1 fruit fly cellular context compared by ENCODE assay signal in genomic region chr3R:6397611-6398092, dm6.
TF ChIP-seq lines count a peak whose summit lies in the region.

No protein-coding gene starts in this region.

TF ChIP-seq in whole organism, embryonic, 481 proteins besides CTCF, POLR2A, EP300 and RAD21 (continued from another document):
- no peak for TF ChIP-seq CG14441 (GFP tag; IDR thresholded peaks at IDR 0.05; lab: Robert Waterston, UW)
- no peak for TF ChIP-seq onecut (GFP tag; IDR thresholded peaks at IDR 0.05; lab: Robert Waterston, UW)
- TF ChIP-seq CG10209 (GFP tag; optimal IDR thresholded peaks at IDR 0.05; lab: Kevin White, UChicago) = no peak
- no peak for TF ChIP-seq Hr3 (GFP tag; optimal IDR thresholded peaks at IDR 0.05; lab: Kevin White, UChicago)
- TF ChIP-seq chm (GFP tag; IDR thresholded peaks at IDR 0.05; lab: Robert Waterston, UW) = no peak
- TF ChIP-seq Awh (GFP tag; IDR thresholded peaks at IDR 0.05; lab: Robert Waterston, UW) = peak; percentile 37; the same call in 1 of the 2 replicates
- TF ChIP-seq Lhr (GFP tag; optimal IDR thresholded peaks at IDR 0.05; lab: Kevin White, UChicago) = no peak
- TF ChIP-seq CG14050 (GFP tag; IDR thresholded peaks at IDR 0.05; lab: Robert Waterston, UW) = no peak
- TF ChIP-seq unpg (GFP tag; optimal IDR thresholded peaks at IDR 0.05; lab: Kevin White, UChicago) = no peak
- no peak for TF ChIP-seq H2.0 (GFP tag; IDR thresholded peaks at IDR 0.05; lab: Robert Waterston, UW)
- TF ChIP-seq br (optimal IDR thresholded peaks at IDR 0.05; lab: Kevin White, UChicago) = no peak
- TF ChIP-seq Ptx1 (GFP tag; IDR thresholded peaks at IDR 0.05; lab: Robert Waterston, UW) = no peak; the same call in 1 of the 2 replicates
- TF ChIP-seq Opbp (GFP tag; IDR thresholded peaks at IDR 0.05; lab: Robert Waterston, UW; ENCODE audit: partially characterized antibody) = 0 out of 3 replicates have a peak, but pooled peaks have one; percentile 30
- TF ChIP-seq sob (GFP tag; IDR thresholded peaks at IDR 0.05; lab: Robert Waterston, UW) = no peak
- TF ChIP-seq Doc3 (GFP tag; IDR thresholded peaks at IDR 0.05; lab: Robert Waterston, UW; ENCODE audit: partially characterized antibody) = no peak
- TF ChIP-seq CG6254 (GFP tag; optimal IDR thresholded peaks at IDR 0.05; lab: Kevin White, UChicago) = no peak
- TF ChIP-seq HmgD (GFP tag; optimal IDR thresholded peaks at IDR 0.05; lab: Kevin White, UChicago) = no peak
- peak; percentile 15 for TF ChIP-seq CG13775 (GFP tag; optimal IDR thresholded peaks at IDR 0.05; lab: Kevin White, UChicago)
- no peak for TF ChIP-seq chif (GFP tag; optimal IDR thresholded peaks at IDR 0.05; lab: Kevin White, UChicago)
- no peak for TF ChIP-seq ac (GFP tag; optimal IDR thresholded peaks at IDR 0.05; lab: Kevin White, UChicago)
- no peak for TF ChIP-seq Antp (GFP tag; optimal IDR thresholded peaks at IDR 0.05; lab: Kevin White, UChicago)
- TF ChIP-seq dmrt99B (tag; optimal IDR thresholded peaks at IDR 0.05; lab: Kevin White, UChicago) = peak; percentile 56
- TF ChIP-seq ara (GFP tag; IDR thresholded peaks at IDR 0.05; lab: Robert Waterston, UW) = no peak
- no peak for TF ChIP-seq CG12236 (GFP tag; optimal IDR thresholded peaks at IDR 0.05; lab: Kevin White, UChicago)
- no peak for TF ChIP-seq CG7928 (GFP tag; optimal IDR thresholded peaks at IDR 0.05; lab: Kevin White, UChicago)
- no peak for TF ChIP-seq pb (GFP tag; optimal IDR thresholded peaks at IDR 0.05; lab: Kevin White, UChicago)
- 0 out of 3 replicates have a peak, but pooled peaks have one; percentile 52 for TF ChIP-seq dysf (GFP tag; IDR thresholded peaks at IDR 0.05; lab: Robert Waterston, UW)
- TF ChIP-seq CG31441 (GFP tag; IDR thresholded peaks at IDR 0.05; lab: Robert Waterston, UW) = peak; percentile 18; the same call in 1 of the 2 replicates
- peak in 1 of 2 experiments; percentile 48 for TF ChIP-seq Hr51 (GFP tag; optimal IDR thresholded peaks at IDR 0.05; lab: Kevin White, UChicago)
- peak; percentile 34 for TF ChIP-seq NfI (GFP tag; optimal IDR thresholded peaks at IDR 0.05; lab: Kevin White, UChicago)
- TF ChIP-seq CG13894 (tag; optimal IDR thresholded peaks at IDR 0.05; lab: Kevin White, UChicago) = no peak
- TF ChIP-seq Sox100B (GFP tag; optimal IDR thresholded peaks at IDR 0.05; lab: Kevin White, UChicago) = peak; percentile 20
- no peak for TF ChIP-seq CG1529 (GFP tag; optimal IDR thresholded peaks at IDR 0.05; lab: Kevin White, UChicago)
- no peak for TF ChIP-seq prd (optimal IDR thresholded peaks at IDR 0.05; lab: Kevin White, UChicago)
- no peak for TF ChIP-seq prd (GFP tag; IDR thresholded peaks at IDR 0.05; lab: Robert Waterston, UW)
- peak; percentile 36 for TF ChIP-seq Dek (tag; optimal IDR thresholded peaks at IDR 0.05; lab: Kevin White, UChicago)
- no peak for TF ChIP-seq CG4617 (GFP tag; optimal IDR thresholded peaks at IDR 0.05; lab: Kevin White, UChicago; ENCODE audit: borderline replicate concordance)
- TF ChIP-seq wek (GFP tag; optimal IDR thresholded peaks at IDR 0.05; lab: Kevin White, UChicago) = no peak
- TF ChIP-seq CG13123 (GFP tag; optimal IDR thresholded peaks at IDR 0.05; lab: Kevin White, UChicago) = no peak
- TF ChIP-seq Aef1 (GFP tag; IDR thresholded peaks at IDR 0.05; lab: Robert Waterston, UW) = no peak
- TF ChIP-seq Rx (GFP tag; IDR thresholded peaks at IDR 0.05; lab: Robert Waterston, UW) = no peak
- TF ChIP-seq CG2678 (tag; optimal IDR thresholded peaks at IDR 0.05; lab: Kevin White, UChicago) = peak; percentile 54
- TF ChIP-seq pan (optimal IDR thresholded peaks at IDR 0.05; lab: Kevin White, UChicago) = no peak
- TF ChIP-seq pan (GFP tag; optimal IDR thresholded peaks at IDR 0.05 in 1 of 2, IDR thresholded peaks at IDR 0.05 in 1 of 2) = no peak
- TF ChIP-seq C15 (GFP tag; IDR thresholded peaks at IDR 0.05; lab: Robert Waterston, UW) = no peak
- TF ChIP-seq esg (GFP tag; conservative IDR thresholded peaks at IDR 0.05; lab: Robert Waterston, UW) = 0 out of 2 replicates have a peak, but pooled peaks have one; percentile 23
- no peak for TF ChIP-seq nerfin-1 (tag; optimal IDR thresholded peaks at IDR 0.05; lab: Kevin White, UChicago)
- no peak for TF ChIP-seq fd64A (GFP tag; optimal IDR thresholded peaks at IDR 0.05; lab: Kevin White, UChicago)
- peak; percentile 10 for TF ChIP-seq CG17385 (GFP tag; optimal IDR thresholded peaks at IDR 0.05; lab: Kevin White, UChicago)
- TF ChIP-seq Nf-YC (tag; optimal IDR thresholded peaks at IDR 0.05; lab: Kevin White, UChicago) = no peak
- TF ChIP-seq nau (GFP tag; optimal IDR thresholded peaks at IDR 0.05; lab: Kevin White, UChicago) = no peak
- no peak for TF ChIP-seq CG33557 (GFP tag; optimal IDR thresholded peaks at IDR 0.05; lab: Kevin White, UChicago)
- no peak for TF ChIP-seq CG10654 (GFP tag; optimal IDR thresholded peaks at IDR 0.05; lab: Kevin White, UChicago)
- no peak for TF ChIP-seq bigmax (GFP tag; optimal IDR thresholded peaks at IDR 0.05; lab: Kevin White, UChicago)
- TF ChIP-seq Six4 (GFP tag; optimal IDR thresholded peaks at IDR 0.05; lab: Kevin White, UChicago) = no peak
- TF ChIP-seq gsb-n (tag; optimal IDR thresholded peaks at IDR 0.05; lab: Kevin White, UChicago) = no peak
- peak; percentile 26 for TF ChIP-seq lilli (GFP tag; optimal IDR thresholded peaks at IDR 0.05; lab: Kevin White, UChicago)
- TF ChIP-seq CG3726 (GFP tag; IDR thresholded peaks at IDR 0.05; lab: Robert Waterston, UW) = no peak
- no peak for TF ChIP-seq CG18619 (GFP tag; optimal IDR thresholded peaks at IDR 0.05; lab: Kevin White, UChicago)
- no peak for TF ChIP-seq dimm (GFP tag; IDR thresholded peaks at IDR 0.05; lab: Robert Waterston, UW)
- TF ChIP-seq NK7.1 (GFP tag; optimal IDR thresholded peaks at IDR 0.05; lab: Kevin White, UChicago) = no peak
- no peak for TF ChIP-seq CG7271 (tag; optimal IDR thresholded peaks at IDR 0.05; lab: Kevin White, UChicago)
TF ChIP-seq in whole organism, embryonic: peak in this region for 97.
